Fruit fly (Drosophila melanogaster) whole organism, embryonic: ENCODE results near the gene CG32176.

Experiments used
- Abd-B ChIP-seq: fragments of 200-800 bp; sonication (Bioruptor generic); optimal IDR thresholded peaks from 2 replicates; lab custom pipeline; 2018; ENCODE audit warnings: missing biosample characterization, mild to moderate bottlenecking, missing genetic modification characterization, moderate library complexity
- Awh ChIP-seq: fragments of 200-800 bp; sonication (Bioruptor generic); IDR thresholded peaks from 2 replicates; pipeline ENCODE4, ENCODE4 v1.3.6; 2022; ENCODE audit warnings: missing biosample characterization, missing genetic modification characterization
- B-H1 ChIP-seq: fragments of 200-800 bp; sonication (Bioruptor generic); IDR thresholded peaks from 3 replicates; pipeline ENCODE4 v1.3.6; 2022; ENCODE audit warnings: missing biosample characterization, missing genetic modification characterization
- B-H2 ChIP-seq: fragments of 200-800 bp; sonication (Bioruptor generic); optimal IDR thresholded peaks from 2 replicates; lab custom pipeline; 2018; ENCODE audit warnings: missing biosample characterization, mild to moderate bottlenecking, missing genetic modification characterization
- BtbVII ChIP-seq: fragments of 200-800 bp; sonication (Bioruptor generic); optimal IDR thresholded peaks from 3 replicates; lab custom pipeline; 2017; ENCODE audit warnings: missing biosample characterization, mild to moderate bottlenecking, missing genetic modification characterization
- CG11504 ChIP-seq: fragments of 200-800 bp; sonication (Bioruptor generic); optimal IDR thresholded peaks from 3 replicates; lab custom pipeline; 2019; ENCODE audit warnings: missing biosample characterization, mild to moderate bottlenecking, missing genetic modification characterization, moderate library complexity
- CG12769 ChIP-seq: fragments of 200-800 bp; sonication (Bioruptor generic); optimal IDR thresholded peaks from 2 replicates; lab custom pipeline; 2019; ENCODE audit warnings: missing biosample characterization, mild to moderate bottlenecking, missing genetic modification characterization, moderate library complexity
- CG13287 ChIP-seq: fragments of 200-800 bp; sonication (Bioruptor generic); IDR thresholded peaks from 2 replicates; pipeline ENCODE4 v1.3.6; 2022; ENCODE audit warnings: missing biosample characterization, missing genetic modification characterization; ENCODE audit not compliant: partially characterized antibody
- CG13424 ChIP-seq: fragments of 200-800 bp; sonication (Bioruptor generic); optimal IDR thresholded peaks from 2 replicates; lab custom pipeline; 2019; ENCODE audit warnings: missing biosample characterization, mild to moderate bottlenecking, missing genetic modification characterization, moderate library complexity
- CG15269 ChIP-seq: fragments of 200-800 bp; sonication (Bioruptor generic); optimal IDR thresholded peaks from 2 replicates; lab custom pipeline; 2018; ENCODE audit warnings: missing biosample characterization, mild to moderate bottlenecking, missing genetic modification characterization, moderate library complexity
- CG15514 ChIP-seq: fragments of 200-800 bp; sonication (Bioruptor generic); optimal IDR thresholded peaks from 3 replicates; lab custom pipeline; 2017; ENCODE audit warnings: missing biosample characterization, missing genetic modification characterization, mild to moderate bottlenecking, moderate library complexity, missing genetic modification reagents
- CG2712 ChIP-seq: fragments of 200-800 bp; optimal IDR thresholded peaks from 3 replicates; lab custom pipeline; 2019; ENCODE audit warnings: missing biosample characterization, mild to moderate bottlenecking, missing genetic modification characterization, moderate library complexity
- CG3065 ChIP-seq: fragments of 200-800 bp; sonication (Bioruptor generic); optimal IDR thresholded peaks from 2 replicates; lab custom pipeline; 2016; ENCODE audit warnings: missing biosample characterization, missing genetic modification characterization
- CG3847 ChIP-seq: fragments of 200-800 bp; sonication (Bioruptor generic); IDR thresholded peaks from 2 replicates; pipeline ENCODE4 v1.3.6; 2022; ENCODE audit warnings: missing biosample characterization, missing genetic modification characterization
- CG7987 ChIP-seq: fragments of 200-800 bp; sonication (Bioruptor generic); optimal IDR thresholded peaks from 2 replicates; lab custom pipeline; 2018; ENCODE audit warnings: missing biosample characterization, mild to moderate bottlenecking, missing genetic modification characterization, moderate library complexity
- CG9797 ChIP-seq: fragments of 200-800 bp; sonication (Bioruptor generic); optimal IDR thresholded peaks from 3 replicates; lab custom pipeline; 2018; ENCODE audit warnings: missing biosample characterization, mild to moderate bottlenecking, missing genetic modification characterization
- CTCF ChIP-seq: fragments of 200-800 bp; sonication (Bioruptor generic); optimal IDR thresholded peaks from 2 replicates; lab custom pipeline; 2017; ENCODE audit warnings: missing biosample characterization, mild to moderate bottlenecking, missing genetic modification characterization, moderate library complexity
- Dp ChIP-seq: fragments of 200-800 bp; sonication (Bioruptor generic); optimal IDR thresholded peaks from 2 replicates; lab custom pipeline; 2018; ENCODE audit warnings: missing biosample characterization, mild to moderate bottlenecking, missing genetic modification characterization, moderate library complexity
- Dref ChIP-seq: fragments of 200-800 bp; sonication (Bioruptor generic); IDR thresholded peaks from 2 replicates; pipeline ENCODE4 v1.3.6; 2022; ENCODE audit warnings: missing biosample characterization, missing genetic modification characterization
- E2f2 ChIP-seq: fragments of 200-800 bp; sonication (Bioruptor generic); IDR thresholded peaks from 2 replicates; pipeline ENCODE4 v1.3.6; 2022; ENCODE audit warnings: missing biosample characterization, missing genetic modification characterization
- Elba2 ChIP-seq: fragments of 200-800 bp; sonication (Bioruptor generic); optimal IDR thresholded peaks from 3 replicates; lab custom pipeline; 2016; ENCODE audit warnings: missing biosample characterization, missing genetic modification characterization
- Ets97D ChIP-seq: fragments of 200-800 bp; sonication (Bioruptor generic); optimal IDR thresholded peaks from 3 replicates; lab custom pipeline; 2016; ENCODE audit warnings: missing biosample characterization, missing genetic modification characterization
- Fer1 ChIP-seq: fragments of 200-800 bp; sonication (Bioruptor generic); optimal IDR thresholded peaks from 2 replicates; lab custom pipeline; 2017; ENCODE audit warnings: missing biosample characterization, mild to moderate bottlenecking, missing genetic modification characterization
- HLH54F ChIP-seq: fragments of 200-800 bp; sonication (Bioruptor generic); optimal IDR thresholded peaks from 3 replicates; lab custom pipeline; 2016; ENCODE audit warnings: missing biosample characterization, missing genetic modification characterization
- Hmr ChIP-seq: fragments of 200-800 bp; sonication (Bioruptor generic); optimal IDR thresholded peaks from 3 replicates; lab custom pipeline; 2017; ENCODE audit warnings: mild to moderate bottlenecking, missing biosample characterization, missing genetic modification reagents, missing genetic modification characterization
- MBD-R2 ChIP-seq: fragments of 200-800 bp; sonication (Bioruptor generic); IDR thresholded peaks from 2 replicates; pipeline ENCODE4 v1.3.6; 2022; ENCODE audit warnings: missing biosample characterization, missing genetic modification characterization
- MESR4 ChIP-seq: fragments of 200-800 bp; sonication (Bioruptor generic); optimal IDR thresholded peaks from 2 replicates; lab custom pipeline; 2018; ENCODE audit warnings: missing biosample characterization, mild to moderate bottlenecking, missing genetic modification characterization, moderate library complexity
- Mad ChIP-seq: fragments of 200-800 bp; sonication (Bioruptor generic); optimal IDR thresholded peaks from 2 replicates; lab custom pipeline; 2016; ENCODE audit warnings: missing biosample characterization, missing genetic modification characterization
- Sry-δ ChIP-seq: fragments of 200-800 bp; sonication (Bioruptor generic); optimal IDR thresholded peaks from 2 replicates; lab custom pipeline; 2016; ENCODE audit warnings: missing biosample characterization, missing genetic modification characterization
- TFAM ChIP-seq: fragments of 200-800 bp; sonication (Bioruptor generic); optimal IDR thresholded peaks from 2 replicates; lab custom pipeline; 2017; ENCODE audit warnings: missing biosample characterization, missing genetic modification characterization, inconsistent platforms
- Xbp1 ChIP-seq: fragments of 200-800 bp; sonication (Bioruptor generic); optimal IDR thresholded peaks from 3 replicates; lab custom pipeline; 2016; ENCODE audit warnings: missing biosample characterization, mild to moderate bottlenecking, missing genetic modification characterization
- YL-1 ChIP-seq: fragments of 200-800 bp; sonication (Bioruptor generic); optimal IDR thresholded peaks from 3 replicates; lab custom pipeline; 2017; ENCODE audit warnings: missing biosample characterization, mild to moderate bottlenecking, missing genetic modification characterization
- chinmo ChIP-seq: fragments of 200-800 bp; sonication (Bioruptor generic); IDR thresholded peaks from 4 replicates; pipeline ENCODE4 v1.3.6; 2022; ENCODE audit warnings: missing biosample characterization, missing genetic modification characterization; ENCODE audit not compliant: partially characterized antibody
- crp ChIP-seq, 2 experiments: fragments of 200-800 bp; sonication (Bioruptor generic); optimal IDR thresholded peaks; 2 replicates in 1 of 2; 3 replicates in 1 of 2; lab custom pipeline; 2017; ENCODE audit warnings: missing biosample characterization in 2 of 2, missing genetic modification characterization in 2 of 2, mild to moderate bottlenecking in 1 of 2, moderate library complexity in 1 of 2
- exex ChIP-seq: fragments of 200-800 bp; sonication (Bioruptor generic); optimal IDR thresholded peaks from 4 replicates; lab custom pipeline; 2018; ENCODE audit warnings: missing biosample characterization, mild to moderate bottlenecking, missing genetic modification characterization, moderate library complexity
- gce ChIP-seq: fragments of 200-800 bp; sonication (Bioruptor generic); IDR thresholded peaks from 3 replicates; pipeline ENCODE4 v1.3.6; 2022; ENCODE audit warnings: missing biosample characterization, missing genetic modification characterization
- grau ChIP-seq: fragments of 200-800 bp; optimal IDR thresholded peaks from 3 replicates; lab custom pipeline; 2019; ENCODE audit warnings: missing biosample characterization, mild to moderate bottlenecking, missing genetic modification characterization, moderate library complexity
- grn ChIP-seq: fragments of 200-800 bp; sonication (Bioruptor generic); optimal IDR thresholded peaks from 3 replicates; lab custom pipeline; 2017; ENCODE audit warnings: missing biosample characterization, missing genetic modification characterization
- klu ChIP-seq: fragments of 200-800 bp; sonication (Bioruptor generic); IDR thresholded peaks from 2 replicates; pipeline ENCODE4 v1.3.6; 2022; ENCODE audit warnings: missing biosample characterization, missing genetic modification characterization
- mam ChIP-seq: fragments of 200-800 bp; sonication (Bioruptor generic); optimal IDR thresholded peaks from 3 replicates; lab custom pipeline; 2016; ENCODE audit warnings: missing biosample characterization, missing genetic modification characterization
- org-1 ChIP-seq: fragments of 200-800 bp; sonication (Bioruptor generic); optimal IDR thresholded peaks from 2 replicates; lab custom pipeline; 2017; ENCODE audit warnings: missing biosample characterization, missing genetic modification characterization
- pum ChIP-seq: fragments of 200-800 bp; sonication (Bioruptor generic); optimal IDR thresholded peaks from 2 replicates; lab custom pipeline; 2016; ENCODE audit warnings: missing biosample characterization, missing genetic modification characterization
- sd ChIP-seq: fragments of 200-800 bp; sonication (Bioruptor generic); optimal IDR thresholded peaks from 3 replicates; lab custom pipeline; 2018; ENCODE audit warnings: missing biosample characterization, mild to moderate bottlenecking, missing genetic modification characterization, moderate library complexity
- sug ChIP-seq: fragments of 200-800 bp; optimal IDR thresholded peaks from 2 replicates; lab custom pipeline; 2019; ENCODE audit warnings: missing biosample characterization, mild to moderate bottlenecking, missing genetic modification characterization, moderate library complexity
- tll ChIP-seq, 2 experiments: fragments of 200-800 bp in 1 of 2; fragments of >200 bp in 1 of 2; sonication (Bioruptor generic) in 1 of 2; optimal IDR thresholded peaks; 2 replicates each; lab custom pipeline; 2017 to 2019; ENCODE audit warnings: missing biosample characterization in 2 of 2, missing genetic modification characterization in 2 of 2, mild to moderate bottlenecking in 1 of 2, moderate library complexity in 1 of 2
- tna ChIP-seq: fragments of 200-800 bp; sonication (Bioruptor generic); IDR thresholded peaks from 2 replicates; pipeline ENCODE4 v1.3.6; 2022; ENCODE audit warnings: missing biosample characterization, missing genetic modification characterization; ENCODE audit not compliant: partially characterized antibody
- unc-4 ChIP-seq: fragments of 200-800 bp; sonication (Bioruptor generic); IDR thresholded peaks from 2 replicates; pipeline ENCODE4 v1.3.6; 2022; ENCODE audit warnings: missing biosample characterization, missing genetic modification characterization; ENCODE audit not compliant: partially characterized antibody
- zen ChIP-seq: fragments of 200-800 bp; sonication (Bioruptor generic); optimal IDR thresholded peaks from 3 replicates; lab custom pipeline; 2018; ENCODE audit warnings: missing biosample characterization, mild to moderate bottlenecking, missing genetic modification characterization, moderate library complexity

CG32176 gene

dm6 chr3L:17474711-17475451, 41.2 kb downstream of the CG32176 start, which contains the start of the genes UQCR-Q and CG46525:
UQCR-Q (plus strand) TSS chr3L:17474761.
CG46525 (plus strand) TSS chr3L:17475220.
- peak; percentile 39 for TF ChIP-seq Dref (GFP tag; lab: Robert Waterston, UW)
- TF ChIP-seq grau, result peak; percentile 15
- peak; percentile 69 for TF ChIP-seq sd (tag; lab: Kevin White, UChicago)
- peak; percentile 20 for TF ChIP-seq Xbp1 (GFP tag; lab: Kevin White, UChicago)
- TF ChIP-seq chinmo (GFP tag; lab: Robert Waterston, UW), result peak; percentile 33; the same call in 1 of the 4 replicates
- peak; percentile 44 for TF ChIP-seq MBD-R2 (GFP tag; lab: Robert Waterston, UW)
- 0 out of 2 replicates have a peak, but pooled peaks have one; percentile 36 for TF ChIP-seq unc-4
- TF ChIP-seq grn (GFP tag; lab: Kevin White, UChicago), result no peak
- TF ChIP-seq HLH54F (GFP tag; lab: Kevin White, UChicago), result peak; percentile 0
- TF ChIP-seq CG9797, result peak; percentile 93
- TF ChIP-seq B-H2 (GFP tag; lab: Kevin White, UChicago), result peak; percentile 59
- TF ChIP-seq CG7987 (GFP tag; lab: Kevin White, UChicago), result peak; percentile 8
- TF ChIP-seq CG3065, result no peak
- TF ChIP-seq CG13287 (GFP tag; lab: Robert Waterston, UW), result peak; percentile 39; the same call in 1 of the 2 replicates
- TF ChIP-seq Dp (GFP tag; lab: Kevin White, UChicago), result peak; percentile 82
- peak; percentile 12 for TF ChIP-seq Elba2
- peak; percentile 12 for TF ChIP-seq CG13424 (tag; lab: Kevin White, UChicago)
- peak; percentile 78 for TF ChIP-seq Hmr
- TF ChIP-seq Sry-δ, result peak; percentile 47
- peak; percentile 48 for TF ChIP-seq CG12769 (tag; lab: Kevin White, UChicago)
- TF ChIP-seq org-1, result no peak
- no peak for TF ChIP-seq CG15269 (tag; lab: Kevin White, UChicago)
- peak in 1 of 2 experiments; percentile 15 for TF ChIP-seq tll (GFP tag; optimal IDR thresholded peaks at IDR 0.05; lab: Kevin White, UChicago)
- no peak for TF ChIP-seq klu (GFP tag; lab: Robert Waterston, UW)
- 0 out of 2 replicates have a peak, but pooled peaks have one; percentile 16 for TF ChIP-seq tna (GFP tag; lab: Robert Waterston, UW)
- peak; percentile 56 for TF ChIP-seq CG2712 (tag; lab: Kevin White, UChicago)
- TF ChIP-seq exex (tag; lab: Kevin White, UChicago), result peak; percentile 59
- no peak for TF ChIP-seq gce (GFP tag; lab: Robert Waterston, UW)
- no peak for TF ChIP-seq Awh (GFP tag; lab: Robert Waterston, UW)
- peak in 1 of 2 experiments; percentile 55 for TF ChIP-seq crp (GFP tag; optimal IDR thresholded peaks at IDR 0.05; lab: Kevin White, UChicago)
- TF ChIP-seq pum (GFP tag; lab: Kevin White, UChicago), result no peak
- TF ChIP-seq Mad (GFP tag; lab: Kevin White, UChicago), result peak; percentile 15
- TF ChIP-seq CTCF (GFP tag; lab: Kevin White, UChicago), result peak; percentile 75
- no peak for TF ChIP-seq TFAM
- no peak for TF ChIP-seq BtbVII (GFP tag; lab: Kevin White, UChicago)
- TF ChIP-seq CG15514 (GFP tag; lab: Kevin White, UChicago), result peak; percentile 74
- TF ChIP-seq mam (GFP tag; lab: Kevin White, UChicago), result no peak
- peak; percentile 88 for TF ChIP-seq MESR4
- peak; percentile 37 for TF ChIP-seq CG11504 (tag; lab: Kevin White, UChicago)
- TF ChIP-seq zen (tag; lab: Kevin White, UChicago), result peak; percentile 45
- peak; percentile 18; the same call in 1 of the 2 replicates for TF ChIP-seq CG3847 (GFP tag; lab: Robert Waterston, UW)
- TF ChIP-seq Fer1 (GFP tag; lab: Kevin White, UChicago), result peak; percentile 16
- TF ChIP-seq B-H1, result no peak
- TF ChIP-seq sug (tag; lab: Kevin White, UChicago), result peak; percentile 35
- peak; percentile 52 for TF ChIP-seq Abd-B
- TF ChIP-seq Ets97D (GFP tag; lab: Kevin White, UChicago), result peak; percentile 81
- peak; percentile 68 for TF ChIP-seq YL-1 (GFP tag; lab: Kevin White, UChicago)
- peak; percentile 86 for TF ChIP-seq E2f2 (GFP tag; lab: Robert Waterston, UW)
